Fruit fly (Drosophila melanogaster) S2 (cell line): ENCODE results near the gene CG34384.

ENCODE experiments used
- CG8478 ChIP-seq: fragments of >200 bp; optimal IDR thresholded peaks from 2 replicates; lab custom pipeline; 2018
- CTCF ChIP-seq, 2 experiments: fragments of >200 bp; optimal IDR thresholded peaks; 2 replicates each; lab custom pipeline; 2018

- TF ChIP-seq CG8478 (lab: Kevin White, UChicago) = no peak
- TF ChIP-seq CTCF (optimal IDR thresholded peaks at IDR 0.05; lab: Kevin White, UChicago) = no peak
Measured at dm6 chr3R:7790087-7790486, 24.1 kb upstream of the CG34384 start, which contains the start of gene CG18746.
